Fruit fly (Drosophila melanogaster) whole organism, adult: Measurements from ENCODE around the gene Acp65Aa.

Experiments
- CG11617 ChIP-seq: fragments of 200-800 bp; sonication (Bioruptor generic); optimal IDR thresholded peaks from 2 replicates; lab custom pipeline; 2017; ENCODE audit warnings: mild to moderate bottlenecking, missing biosample characterization, missing genetic modification reagents, missing genetic modification characterization
- CG12768 ChIP-seq: fragments of 200-800 bp; sonication (Bioruptor generic); optimal IDR thresholded peaks from 2 replicates; lab custom pipeline; 2017; ENCODE audit warnings: missing biosample characterization, missing genetic modification characterization, mild to moderate bottlenecking, moderate library complexity, missing genetic modification reagents
- CG1620 ChIP-seq: fragments of 200-800 bp; sonication (Bioruptor generic); optimal IDR thresholded peaks from 2 replicates; lab custom pipeline; 2016; ENCODE audit warnings: missing biosample characterization, missing genetic modification characterization
- Clk ChIP-seq: fragments of 200-800 bp; sonication (Bioruptor generic); optimal IDR thresholded peaks from 2 replicates; lab custom pipeline; 2017; ENCODE audit warnings: missing biosample characterization, missing genetic modification characterization
- Crg-1 ChIP-seq: fragments of 200-800 bp; sonication (Bioruptor generic); optimal IDR thresholded peaks from 2 replicates; lab custom pipeline; 2016; ENCODE audit warnings: missing biosample characterization, missing genetic modification characterization
- Hr96 ChIP-seq: fragments of 200-800 bp; sonication (Bioruptor generic); optimal IDR thresholded peaks from 2 replicates; lab custom pipeline; 2016; ENCODE audit warnings: missing biosample characterization, missing genetic modification characterization
- cnc ChIP-seq, 2 experiments: fragments of >200 bp; optimal IDR thresholded peaks; 2 replicates each; lab custom pipeline; 2017
- ovo ChIP-seq: fragments of 200-800 bp; sonication (Bioruptor generic); optimal IDR thresholded peaks from 2 replicates; lab custom pipeline; 2016; ENCODE audit warnings: missing biosample characterization, missing genetic modification characterization
- tj ChIP-seq: fragments of 200-800 bp; sonication (Bioruptor generic); optimal IDR thresholded peaks from 3 replicates; lab custom pipeline; 2017; ENCODE audit warnings: missing biosample characterization, mild to moderate bottlenecking, missing genetic modification characterization, moderate library complexity
- toe ChIP-seq: fragments of 200-800 bp; sonication (Bioruptor generic); optimal IDR thresholded peaks from 2 replicates; lab custom pipeline; 2016; ENCODE audit warnings: missing biosample characterization, missing genetic modification characterization

- no peak for TF ChIP-seq ovo (GFP tag; lab: Kevin White, UChicago)
- no peak for TF ChIP-seq Clk
- no peak for TF ChIP-seq toe (GFP tag; lab: Kevin White, UChicago)
- TF ChIP-seq cnc (optimal IDR thresholded peaks at IDR 0.05; lab: Kevin White, UChicago) = no peak
- no peak for TF ChIP-seq CG1620 (GFP tag; lab: Kevin White, UChicago)
- no peak for TF ChIP-seq CG11617
- no peak for TF ChIP-seq tj (GFP tag; lab: Kevin White, UChicago)
- TF ChIP-seq Crg-1 = no peak
- TF ChIP-seq CG12768 (GFP tag; lab: Kevin White, UChicago) = no peak
- TF ChIP-seq Hr96 = no peak
Measured at dm6 chr3L:6132009-6132408, 20.5 kb downstream of the Acp65Aa start, which contains the start of gene Cpr65Au.
